ENCODE assay signal across 1 fruit fly cellular context in the genomic region with DNA sequence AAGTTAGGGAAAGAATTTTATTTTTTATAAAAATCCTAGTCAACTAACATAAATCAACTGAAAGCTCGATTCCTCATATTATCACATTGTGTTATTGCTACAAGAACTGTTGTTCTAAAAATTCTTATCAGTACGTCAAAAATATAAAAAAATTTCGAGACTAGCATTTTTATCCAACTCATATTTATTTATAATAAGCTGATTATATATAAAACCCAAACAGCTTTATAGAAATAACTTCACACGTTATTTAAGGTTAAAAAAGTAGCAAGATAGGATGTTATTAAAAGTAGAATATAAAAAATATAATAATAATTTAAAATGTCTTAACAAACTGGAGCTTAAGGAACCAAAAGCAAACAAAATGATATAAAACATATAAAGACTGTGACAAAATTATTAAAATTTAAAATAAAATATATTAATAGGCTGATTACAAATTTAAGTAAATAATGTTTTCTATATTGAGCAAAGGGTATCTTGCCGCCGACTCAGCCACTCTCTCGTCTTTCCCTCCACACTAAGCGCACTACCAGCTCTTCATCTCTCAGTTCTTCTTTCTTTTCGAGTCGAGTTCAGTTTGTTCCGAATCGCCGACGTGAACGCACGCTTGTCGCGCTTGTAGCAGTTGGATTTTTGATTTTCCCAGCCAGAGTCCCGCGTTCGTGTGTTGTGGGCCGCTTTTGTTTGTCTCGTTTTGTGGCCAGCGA.
TF ChIP-seq lines count a peak whose summit lies in the region.

A gene (plus strand): TSS at position 573 of the 710 bp plus-strand sequence.

TF ChIP-seq in whole organism, embryonic, 481 proteins besides CTCF, POLR2A, EP300 and RAD21 (continued from another document):
- 0 out of 2 replicates have a peak, but pooled peaks have one; percentile 26 for TF ChIP-seq CG16779 (GFP tag; IDR thresholded peaks at IDR 0.05; lab: Robert Waterston, UW)
- TF ChIP-seq CG18262 (tag; optimal IDR thresholded peaks at IDR 0.05; lab: Kevin White, UChicago) = peak; percentile 54
- TF ChIP-seq ase (GFP tag; IDR thresholded peaks at IDR 0.05; lab: Robert Waterston, UW) = no peak
- no peak for TF ChIP-seq yki (optimal IDR thresholded peaks at IDR 0.05; lab: Kevin White, UChicago)
- TF ChIP-seq CG43689 (GFP tag; IDR thresholded peaks at IDR 0.05; lab: Robert Waterston, UW) = no peak
- TF ChIP-seq CG13624 (GFP tag; optimal IDR thresholded peaks at IDR 0.05; lab: Kevin White, UChicago) = no peak
- 0 out of 2 replicates have a peak, but pooled peaks have one; percentile 6 for TF ChIP-seq CG17612 (GFP tag; IDR thresholded peaks at IDR 0.05; lab: Robert Waterston, UW)
- no peak for TF ChIP-seq Taf1 (GFP tag; IDR thresholded peaks at IDR 0.05; lab: Robert Waterston, UW)
- TF ChIP-seq zf30C (GFP tag; optimal IDR thresholded peaks at IDR 0.05; lab: Kevin White, UChicago) = no peak
- TF ChIP-seq bsh (GFP tag; optimal IDR thresholded peaks at IDR 0.05; lab: Kevin White, UChicago) = no peak
- no peak for TF ChIP-seq Dref (GFP tag; IDR thresholded peaks at IDR 0.05; lab: Robert Waterston, UW)
- TF ChIP-seq Sry-β (GFP tag; optimal IDR thresholded peaks at IDR 0.05; lab: Kevin White, UChicago) = no peak
- TF ChIP-seq ap (GFP tag; IDR thresholded peaks at IDR 0.05; lab: Robert Waterston, UW) = no peak
- no peak for TF ChIP-seq gt (GFP tag; IDR thresholded peaks at IDR 0.05; lab: Robert Waterston, UW)
- no peak for TF ChIP-seq CG7372 (GFP tag; IDR thresholded peaks at IDR 0.05; lab: Robert Waterston, UW)
- no peak for TF ChIP-seq usp (GFP tag; optimal IDR thresholded peaks at IDR 0.05; lab: Kevin White, UChicago)
- no peak for TF ChIP-seq CG10267 (tag; optimal IDR thresholded peaks at IDR 0.05; lab: Kevin White, UChicago)
- TF ChIP-seq CG1647 (GFP tag; optimal IDR thresholded peaks at IDR 0.05; lab: Kevin White, UChicago) = peak; percentile 14
- TF ChIP-seq twi (tag; optimal IDR thresholded peaks at IDR 0.05; lab: Kevin White, UChicago) = no peak
- TF ChIP-seq jigr1 (GFP tag; IDR thresholded peaks at IDR 0.05; lab: Robert Waterston, UW) = no peak
- peak; percentile 88 for TF ChIP-seq Med (GFP tag; lab: Kevin White, UChicago)
- no peak for TF ChIP-seq HLH4C (GFP tag; IDR thresholded peaks at IDR 0.05; lab: Robert Waterston, UW; ENCODE audit: partially characterized antibody)
- no peak for TF ChIP-seq GATAe (GFP tag; conservative IDR thresholded peaks at IDR 0.05; lab: Robert Waterston, UW)
- no peak for TF ChIP-seq Poxn (GFP tag; IDR thresholded peaks at IDR 0.05; lab: Robert Waterston, UW)
- peak; percentile 0 for TF ChIP-seq Mad (GFP tag; optimal IDR thresholded peaks at IDR 0.05; lab: Kevin White, UChicago)
- peak; percentile 70 for TF ChIP-seq crol (GFP tag; IDR thresholded peaks at IDR 0.05; lab: Robert Waterston, UW)
- TF ChIP-seq MTF-1 (GFP tag; optimal IDR thresholded peaks at IDR 0.05; lab: Kevin White, UChicago; ENCODE audit: borderline replicate concordance) = no peak
- TF ChIP-seq gem (tag; optimal IDR thresholded peaks at IDR 0.05; lab: Kevin White, UChicago) = peak; percentile 26
- 0 out of 3 replicates have a peak, but pooled peaks have one; percentile 42 for TF ChIP-seq CG7963 (GFP tag; IDR thresholded peaks at IDR 0.05; lab: Robert Waterston, UW; ENCODE audit: partially characterized antibody)
- no peak for TF ChIP-seq ind (GFP tag; optimal IDR thresholded peaks at IDR 0.05; lab: Kevin White, UChicago)
- peak; percentile 71 for TF ChIP-seq D19B (GFP tag; optimal IDR thresholded peaks at IDR 0.05; lab: Kevin White, UChicago)
- no peak for TF ChIP-seq gcm2 (GFP tag; optimal IDR thresholded peaks at IDR 0.05; lab: Kevin White, UChicago)
TF ChIP-seq in whole organism, embryonic: peak in this region for 111.
